Worm (Caenorhabditis elegans): ENCODE data around the gene Y54G2A.28.

DNA sequence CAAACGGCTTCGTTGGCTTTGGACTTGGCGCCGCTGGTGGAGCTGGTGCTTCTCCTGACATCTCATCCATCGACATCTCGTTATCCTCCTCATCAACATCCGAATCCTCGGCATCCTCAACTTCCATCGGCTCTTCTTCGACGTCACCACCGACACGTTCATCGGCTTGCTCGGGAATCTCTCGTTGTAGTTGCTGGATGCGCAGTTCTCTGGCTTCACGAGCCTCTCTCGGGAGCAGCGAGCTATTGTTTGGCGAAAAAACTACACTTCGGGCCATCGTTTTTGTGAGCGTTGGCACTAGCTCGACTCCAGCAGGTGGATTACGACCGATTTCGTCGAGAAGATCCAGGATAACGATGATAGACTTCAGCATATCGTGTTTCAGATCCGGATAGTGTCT lies 33.8 kb upstream of the Y54G2A.28 start:
- no peak for TF ChIP-seq ttx-3 (tag; optimal IDR thresholded peaks at IDR 0.05)
- no peak for TF ChIP-seq dmd-4 (tag; optimal IDR thresholded peaks at IDR 0.05; ENCODE audit: borderline replicate concordance)
- TF ChIP-seq C38D4.7 (GFP tag; optimal IDR thresholded peaks at IDR 0.05): no peak
- TF ChIP-seq pqm-1 (tag; optimal IDR thresholded peaks at IDR 0.05): no peak
- no peak for TF ChIP-seq nhr-11 (tag; optimal IDR thresholded peaks at IDR 0.05)
- no peak for TF ChIP-seq ama-1 (optimal IDR thresholded peaks at IDR 0.05)
- no peak for TF ChIP-seq ceh-24 (tag; optimal IDR thresholded peaks at IDR 0.05)
- TF ChIP-seq sox-4 (tag; optimal IDR thresholded peaks at IDR 0.05): no peak
- no peak for TF ChIP-seq F13H6.1 (tag; optimal IDR thresholded peaks at IDR 0.05)
